Worm (Caenorhabditis elegans) whole organism, young adult: ENCODE measurements around the gene mab-3.

Source experiments
- D2030.7 ChIP-seq: fragments of 200-800 bp; sonication (Bioruptor generic); IDR thresholded peaks from 2 replicates; pipeline ENCODE4 v1.3.6; 2022; ENCODE audit warnings: missing genetic modification reagents, missing genetic modification characterization, missing compliant biosample characterization
- F39B2.1 ChIP-seq: fragments of 200-800 bp; sonication (Bioruptor generic); IDR thresholded peaks from 2 replicates; pipeline ENCODE4 v1.3.6; 2022; ENCODE audit warnings: missing genetic modification reagents, missing genetic modification characterization, missing compliant biosample characterization
- F49E8.2 ChIP-seq: sonication (generic microtip); optimal IDR thresholded peaks from 3 replicates; lab custom pipeline; 2017; ENCODE audit warnings: missing genetic modification characterization, mild to moderate bottlenecking, missing compliant biosample characterization, antibody characterized with exemption, moderate library complexity; ENCODE audit not compliant: insufficient read depth
- F57A8.1 ChIP-seq: fragments of 200-800 bp; sonication (Bioruptor generic); optimal IDR thresholded peaks from 2 replicates; lab custom pipeline; 2018; ENCODE audit warnings: mild to moderate bottlenecking, missing genetic modification characterization, moderate library complexity, missing compliant biosample characterization
- F57C9.4 ChIP-seq: sonication (generic microtip); optimal IDR thresholded peaks from 2 replicates; lab custom pipeline; 2017; ENCODE audit warnings: mild to moderate bottlenecking, missing genetic modification characterization, missing compliant biosample characterization
- Y53F4B.3 ChIP-seq: fragments of 200-800 bp; sonication (Bioruptor generic); IDR thresholded peaks from 2 replicates; pipeline ENCODE4 v1.3.6; 2022; ENCODE audit warnings: missing genetic modification reagents, missing genetic modification characterization, missing compliant biosample characterization
- Y56A3A.18 ChIP-seq: fragments of 200-800 bp; sonication (Bioruptor generic); IDR thresholded peaks from 2 replicates; pipeline ENCODE4 v1.3.6; 2022; ENCODE audit warnings: missing genetic modification reagents, missing genetic modification characterization, missing compliant biosample characterization
- aptf-2 ChIP-seq: fragments of 200-800 bp; sonication (Bioruptor generic); conservative IDR thresholded peaks from 2 replicates; pipeline ENCODE4 v1.3.6; 2022; ENCODE audit warnings: missing genetic modification reagents, missing genetic modification characterization, missing compliant biosample characterization
- atf-7 ChIP-seq: sonication (generic microtip); optimal IDR thresholded peaks from 2 replicates; lab custom pipeline; 2017; ENCODE audit warnings: mild to moderate bottlenecking, missing genetic modification characterization, missing compliant biosample characterization
- bed-1 ChIP-seq: fragments of 200-800 bp; sonication (Bioruptor generic); IDR thresholded peaks from 2 replicates; pipeline ENCODE4 v1.3.6; 2022; ENCODE audit warnings: missing genetic modification reagents, missing genetic modification characterization, missing compliant biosample characterization
- dox-1 ChIP-seq: fragments of 200-800 bp; sonication (Bioruptor generic); IDR thresholded peaks from 2 replicates; pipeline ENCODE4 v1.3.6; 2022; ENCODE audit warnings: missing genetic modification reagents, missing genetic modification characterization, missing compliant biosample characterization
- efl-1 ChIP-seq: fragments of 150-350 bp; optimal IDR thresholded peaks from 2 replicates; lab custom pipeline; 2014; ENCODE audit warnings: missing biosample characterization, missing genetic modification reagents, missing genetic modification characterization
- egl-44 ChIP-seq: fragments of 200-800 bp; sonication (Bioruptor generic); IDR thresholded peaks from 2 replicates; pipeline ENCODE4 v1.3.6; 2022; ENCODE audit warnings: missing genetic modification reagents, missing genetic modification characterization, missing compliant biosample characterization
- ets-4 ChIP-seq: fragments of 200-800 bp; sonication (Bioruptor generic); optimal IDR thresholded peaks from 2 replicates; lab custom pipeline; 2018; ENCODE audit warnings: mild to moderate bottlenecking, missing genetic modification characterization, missing compliant biosample characterization
- hlh-26 ChIP-seq: fragments of 200-800 bp; sonication (Bioruptor generic); conservative IDR thresholded peaks from 2 replicates; pipeline ENCODE4 v1.3.6; 2022; ENCODE audit warnings: missing genetic modification reagents, missing genetic modification characterization, missing compliant biosample characterization
- hrde-1 ChIP-seq: sonication (generic microtip); optimal IDR thresholded peaks from 2 replicates; lab custom pipeline; 2016; ENCODE audit warnings: missing genetic modification characterization, mild to moderate bottlenecking, missing compliant biosample characterization, moderate library complexity, missing genotype, missing genetic modification reagents, borderline replicate concordance
- lag-1 ChIP-seq: fragments of 200-800 bp; sonication (Bioruptor generic); IDR thresholded peaks from 2 replicates; pipeline ENCODE4 v1.3.6; 2022; ENCODE audit warnings: missing genetic modification reagents, missing genetic modification characterization, missing compliant biosample characterization
- lin-26 ChIP-seq: fragments of 200-800 bp; sonication (Bioruptor generic); IDR thresholded peaks from 2 replicates; pipeline ENCODE4 v1.3.6; 2022; ENCODE audit warnings: missing genetic modification reagents, missing genetic modification characterization, missing compliant biosample characterization
- lin-54 ChIP-seq: fragments of 200-800 bp; sonication (Bioruptor generic); optimal IDR thresholded peaks from 2 replicates; lab custom pipeline; 2018; ENCODE audit warnings: mild to moderate bottlenecking, missing genetic modification characterization, missing compliant biosample characterization
- lir-1 ChIP-seq: fragments of 200-800 bp; sonication (Bioruptor generic); conservative IDR thresholded peaks from 2 replicates; pipeline ENCODE4 v1.3.6; 2022; ENCODE audit warnings: missing genetic modification reagents, missing genetic modification characterization, missing compliant biosample characterization
- madf-10 ChIP-seq: sonication (generic microtip); optimal IDR thresholded peaks from 2 replicates; lab custom pipeline; 2016; ENCODE audit warnings: mild to moderate bottlenecking, missing genetic modification characterization, missing compliant biosample characterization
- mel-28 ChIP-seq: sonication (generic microtip); optimal IDR thresholded peaks from 2 replicates; lab custom pipeline; 2016; ENCODE audit warnings: borderline replicate concordance, mild to moderate bottlenecking, missing genetic modification characterization, missing compliant biosample characterization
- nhr-27 ChIP-seq: fragments of 200-800 bp; sonication (Bioruptor generic); optimal IDR thresholded peaks from 2 replicates; lab custom pipeline; 2018; ENCODE audit warnings: mild to moderate bottlenecking, missing genetic modification characterization, moderate library complexity, missing compliant biosample characterization
- rec-8 ChIP-seq, 2 experiments: sonication (generic microtip); optimal IDR thresholded peaks; 2 replicates each; lab custom pipeline; 2016; ENCODE audit warnings: mild to moderate bottlenecking in 2 of 2, missing genetic modification characterization in 2 of 2, missing genetic modification reagents in 2 of 2, missing genotype in 2 of 2, missing biosample characterization in 1 of 2, missing compliant biosample characterization in 1 of 2, moderate library complexity in 1 of 2
- repo-1 ChIP-seq: sonication (generic microtip); optimal IDR thresholded peaks from 2 replicates; lab custom pipeline; 2017; ENCODE audit warnings: mild to moderate bottlenecking, missing genetic modification characterization, missing compliant biosample characterization
- sdz-38 ChIP-seq: sonication (generic microtip); optimal IDR thresholded peaks from 2 replicates; lab custom pipeline; 2016; ENCODE audit warnings: missing genotype, missing genetic modification characterization, missing compliant biosample characterization
- sea-2 ChIP-seq: fragments of 200-800 bp; sonication (Bioruptor generic); IDR thresholded peaks from 2 replicates; pipeline ENCODE4 v1.3.6; 2022; ENCODE audit warnings: missing genetic modification characterization, missing compliant biosample characterization
- tlf-1 ChIP-seq: fragments of 200-800 bp; sonication (Bioruptor generic); optimal IDR thresholded peaks from 2 replicates; lab custom pipeline; 2018; ENCODE audit warnings: mild to moderate bottlenecking, missing genetic modification characterization, missing compliant biosample characterization
- ztf-25 ChIP-seq: fragments of 200-800 bp; sonication (Bioruptor generic); IDR thresholded peaks from 2 replicates; pipeline ENCODE4 v1.3.6; 2022; ENCODE audit warnings: missing genetic modification reagents, missing genetic modification characterization, missing compliant biosample characterization
- ztf-28 ChIP-seq: fragments of 200-800 bp; sonication (Bioruptor generic); IDR thresholded peaks from 2 replicates; pipeline ENCODE4 v1.3.6; 2022; ENCODE audit warnings: missing genetic modification reagents, missing genetic modification characterization, missing compliant biosample characterization

The mab-3 gene

ce11 chrII:9755425-9755824 lies 23.5 kb downstream of the mab-3 start:
- TF ChIP-seq rec-8 (tag; optimal IDR thresholded peaks at IDR 0.05; lab: Kevin White, UChicago) (no peak), ets-4 (GFP tag; lab: Kevin White, UChicago) (no peak), hlh-26 (GFP tag; lab: Robert Waterston, UW) (no peak), egl-44 (GFP tag; lab: Robert Waterston, UW) (no peak), tlf-1 (GFP tag; lab: Kevin White, UChicago) (no peak), F39B2.1 (GFP tag; lab: Robert Waterston, UW) (no peak), lag-1 (GFP tag; lab: Robert Waterston, UW) (no peak), Y53F4B.3 (GFP tag; lab: Robert Waterston, UW) (no peak), mel-28 (tag; lab: Kevin White, UChicago) (no peak), ztf-25 (no peak), efl-1 (no peak), lir-1 (GFP tag; lab: Robert Waterston, UW) (no peak)

DNA sequence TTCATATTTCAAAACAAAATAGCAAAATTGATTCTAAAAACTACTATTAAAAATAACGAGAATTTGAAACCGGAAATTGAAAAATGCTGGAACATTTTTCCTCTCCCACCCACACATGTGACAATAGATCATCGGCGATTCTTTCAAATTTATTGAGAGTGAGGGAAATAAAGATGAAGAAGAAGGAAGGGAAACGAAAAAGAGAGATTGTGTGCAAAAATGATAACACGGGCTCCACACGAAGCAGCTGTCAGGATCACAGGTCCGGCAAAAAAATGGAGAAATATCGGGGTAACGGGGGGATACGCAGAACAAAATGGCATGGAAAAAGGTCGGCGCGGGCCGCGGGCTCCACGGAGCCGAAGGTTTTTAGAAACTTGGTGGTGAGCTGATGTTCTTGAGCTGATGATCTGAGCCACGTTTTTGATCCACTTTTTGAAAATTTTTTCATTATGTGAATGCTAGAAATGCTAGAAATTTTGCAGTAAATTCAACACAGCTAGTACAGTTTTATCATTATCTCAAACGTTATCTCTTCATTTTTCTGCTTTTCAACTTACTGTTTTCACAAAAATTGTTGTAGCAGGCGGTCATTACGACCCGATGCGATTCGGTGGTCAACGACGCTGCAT lies 25.8 kb downstream of the mab-3 start, which contains the start of gene shk-1:
TSS of gene shk-1 (plus strand) at position 582 of the 632 bp plus-strand sequence.
- TF ChIP-seq lin-26 (GFP tag; lab: Robert Waterston, UW) (no peak), F57A8.1 (GFP tag; lab: Kevin White, UChicago) (no peak), F49E8.2 (tag; lab: Kevin White, UChicago) (no peak), F57C9.4 (tag; lab: Kevin White, UChicago) (no peak), hrde-1 (tag; lab: Kevin White, UChicago) (no peak), sdz-38 (tag; lab: Kevin White, UChicago) (no peak), nhr-27 (tag; lab: Kevin White, UChicago) (no peak), bed-1 (GFP tag; lab: Robert Waterston, UW) (no peak), sea-2 (GFP tag; lab: Robert Waterston, UW) (no peak)
- TF ChIP-seq, all 124 proteins: peak for 0

- TF ChIP-seq ztf-28 (GFP tag; lab: Robert Waterston, UW) (no peak), aptf-2 (GFP tag; lab: Robert Waterston, UW) (no peak), atf-7 (no peak), ets-4 (GFP tag; lab: Kevin White, UChicago) (no peak), Y56A3A.18 (GFP tag; lab: Robert Waterston, UW) (no peak), lin-54 (GFP tag; lab: Kevin White, UChicago) (no peak), madf-10 (tag; lab: Kevin White, UChicago) (no peak), D2030.7 (no peak)
Observed at ce11 chrII:9759382-9759781, 27.4 kb downstream of the mab-3 start.

- TF ChIP-seq repo-1 (tag; lab: Kevin White, UChicago) (no peak), F39B2.1 (GFP tag; lab: Robert Waterston, UW) (no peak), dox-1 (no peak)
Observed at ce11 chrII:9764696-9765095, 32.8 kb downstream of the mab-3 start.
